Worm (Caenorhabditis elegans): ENCODE measurements around the gene K08E5.5.

Gene K08E5.5

ce11 chrIII:10178552-10178951 lies 18.3 kb upstream of the K08E5.5 start:
- TF ChIP-seq unc-62 (GFP tag; optimal IDR thresholded peaks at IDR 0.05), result no peak

ce11 chrIII:10178023-10178422 lies 17.7 kb upstream of the K08E5.5 start:
- no peak for TF ChIP-seq unc-62 (GFP tag; optimal IDR thresholded peaks at IDR 0.05)

ce11 chrIII:10170265-10170664 lies 10.0 kb upstream of the K08E5.5 start:
- TF ChIP-seq unc-62 (GFP tag; optimal IDR thresholded peaks at IDR 0.05), result no peak

- no peak for TF ChIP-seq unc-62 (GFP tag; optimal IDR thresholded peaks at IDR 0.05)
Measured at ce11 chrIII:10156269-10156668, 4.0 kb downstream of the K08E5.5 start.

- no peak for TF ChIP-seq unc-62 (GFP tag; optimal IDR thresholded peaks at IDR 0.05)
Measured at ce11 chrIII:10154993-10155392, 5.3 kb downstream of the K08E5.5 start.

- TF ChIP-seq unc-62 (GFP tag; optimal IDR thresholded peaks at IDR 0.05), result no peak
Measured at ce11 chrIII:10153003-10153402, 7.3 kb downstream of the K08E5.5 start.

- no peak for TF ChIP-seq unc-62 (GFP tag; optimal IDR thresholded peaks at IDR 0.05)
Measured at ce11 chrIII:10152495-10152894, 7.8 kb downstream of the K08E5.5 start, which contains the start of gene nac-3. TSS of gene nac-3 (plus strand) at chrIII:10152795.

ce11 chrIII:10151719-10152118 lies 8.6 kb downstream of the K08E5.5 start:
- TF ChIP-seq unc-62 (GFP tag; optimal IDR thresholded peaks at IDR 0.05), result no peak

DNA sequence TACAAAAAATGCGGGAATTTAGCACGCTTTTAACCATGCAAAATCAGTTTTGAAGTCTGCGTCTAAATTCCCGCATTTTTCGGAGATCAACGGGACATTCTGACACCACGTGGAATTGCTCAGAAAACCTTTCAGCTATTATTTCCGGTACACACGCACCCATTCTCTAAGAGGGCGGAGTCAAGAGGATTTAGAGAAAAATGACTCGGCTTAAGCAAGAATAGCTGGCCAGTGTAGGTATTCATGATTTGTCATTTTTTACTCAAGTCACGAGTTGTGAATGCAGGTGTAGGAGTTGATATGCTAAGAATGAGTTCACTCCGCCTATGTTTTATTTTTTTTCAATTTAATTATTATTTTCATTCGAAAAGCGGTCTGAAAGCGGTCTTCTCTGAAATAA lies 9.6 kb downstream of the K08E5.5 start:
- TF ChIP-seq unc-62 (GFP tag; optimal IDR thresholded peaks at IDR 0.05), result no peak

DNA sequence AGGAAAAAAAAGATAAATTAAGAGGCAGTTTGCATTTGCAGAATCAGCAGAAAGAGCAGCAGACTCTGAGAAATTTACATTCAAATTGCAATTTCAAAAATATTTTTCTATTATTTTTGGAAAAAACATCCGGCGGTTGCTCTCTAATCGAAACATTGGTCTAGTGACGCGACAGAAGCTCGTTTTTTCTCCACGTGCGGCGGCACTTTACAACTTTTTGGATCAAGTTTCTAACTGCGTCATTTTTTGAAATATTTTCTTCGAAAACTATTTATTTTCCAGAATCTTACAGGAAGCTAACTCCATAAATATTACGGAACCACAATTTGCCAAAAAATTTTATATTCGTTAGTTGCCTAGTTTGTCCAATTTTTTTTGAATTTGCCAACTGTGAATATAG lies 10.4 kb downstream of the K08E5.5 start:
- TF ChIP-seq unc-62 (GFP tag; optimal IDR thresholded peaks at IDR 0.05), result no peak

DNA sequence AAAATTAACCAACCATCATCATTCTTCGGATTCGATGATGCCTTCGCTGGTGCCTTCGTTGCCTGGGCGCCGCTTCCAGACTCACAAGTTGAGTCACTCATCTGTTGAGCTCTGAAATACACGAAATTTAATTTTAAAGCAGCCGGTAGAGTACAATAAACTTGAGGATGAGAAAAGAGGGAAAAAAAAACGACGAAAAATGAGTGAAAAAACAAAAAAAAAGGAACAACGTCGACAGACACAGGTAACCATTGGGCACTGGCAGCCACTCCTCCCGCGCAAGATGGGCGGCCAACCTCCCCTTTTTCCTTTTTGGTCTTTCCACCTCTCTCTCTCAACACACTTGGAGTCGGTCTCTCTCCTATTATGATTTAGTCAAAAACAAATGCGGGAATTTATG lies 13.6 kb downstream of the K08E5.5 start, which contains the start of gene K08E5.1:
Gene K08E5.1, minus strand, starts transcription at position 101 of the 400 bp plus-strand sequence.
- TF ChIP-seq unc-62 (GFP tag; optimal IDR thresholded peaks at IDR 0.05), result no peak

ce11 chrIII:10140732-10141131 lies 19.6 kb downstream of the K08E5.5 start, which contains the start of gene K08E5.6:
TSS of gene K08E5.6 (plus strand) at chrIII:10141032.
- no peak for TF ChIP-seq unc-62 (GFP tag; optimal IDR thresholded peaks at IDR 0.05)

ce11 chrIII:10136778-10137177 lies 23.5 kb downstream of the K08E5.5 start, which contains the start of gene ZK1128.7:
TSS of gene ZK1128.7 (plus strand) at chrIII:10137006.
- no peak for TF ChIP-seq unc-62 (GFP tag; optimal IDR thresholded peaks at IDR 0.05)

DNA sequence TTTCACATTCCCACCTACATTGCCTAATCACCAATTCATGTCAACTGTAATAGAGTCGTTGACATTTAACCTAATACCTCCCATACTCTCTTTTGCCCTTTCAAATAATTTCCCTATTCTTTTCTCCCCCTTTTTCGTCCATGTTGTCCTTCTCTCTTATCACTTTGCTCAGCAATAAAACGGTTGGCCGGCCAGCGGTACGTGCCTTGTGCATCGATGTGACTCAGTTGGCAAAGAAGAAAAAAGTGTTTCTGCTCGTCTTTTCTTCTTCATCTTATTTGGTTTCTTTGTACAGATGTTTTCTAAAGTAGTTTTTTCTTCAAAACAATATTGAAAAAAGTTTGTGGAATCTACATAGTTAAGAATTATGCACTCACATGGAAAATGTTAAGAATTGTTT lies 25.8 kb downstream of the K08E5.5 start:
- no peak for TF ChIP-seq unc-62 (GFP tag; optimal IDR thresholded peaks at IDR 0.05)

ce11 chrIII:10132495-10133450 lies 27.5 kb downstream of the K08E5.5 start:
- TF ChIP-seq unc-62 (GFP tag; optimal IDR thresholded peaks at IDR 0.05), result no peak

ce11 chrIII:10126375-10126774 lies 33.9 kb downstream of the K08E5.5 start:
- TF ChIP-seq unc-62 (GFP tag; optimal IDR thresholded peaks at IDR 0.05), result no peak

- no peak for TF ChIP-seq unc-62 (GFP tag; optimal IDR thresholded peaks at IDR 0.05)
Measured at ce11 chrIII:10123586-10124233, 36.6 kb downstream of the K08E5.5 start, which contains the start of gene ttll-4. TSS of gene ttll-4 (plus strand) at chrIII:10124183.

Measured in whole organism, dauer.